Fruit fly (Drosophila melanogaster): ENCODE data around the gene rdgA.

The rdgA gene

DNA sequence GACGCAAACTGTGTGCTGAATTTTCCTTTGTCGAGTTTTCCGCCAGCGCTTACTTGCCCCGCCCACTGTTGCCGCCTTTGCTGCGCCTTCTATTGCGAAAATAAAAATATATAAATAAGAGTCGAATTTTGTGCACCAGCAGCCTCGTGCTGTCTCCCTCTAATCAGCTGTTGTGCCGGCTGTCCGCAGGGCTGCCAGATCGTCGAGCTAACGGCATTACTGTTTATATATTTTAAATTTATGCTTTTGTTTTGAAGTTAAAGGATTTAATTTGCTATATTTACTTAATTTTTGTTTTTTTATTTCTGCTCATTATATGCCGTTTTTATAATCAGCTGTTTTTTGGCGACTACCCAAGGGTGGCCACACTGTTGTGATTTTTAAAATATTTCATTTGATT lies 6.8 kb upstream of the rdgA start, which contains the start of gene Uros1 (continued):
- TF ChIP-seq cad (GFP tag; optimal IDR thresholded peaks at IDR 0.05) (no peak), lmd (GFP tag; IDR thresholded peaks at IDR 0.05) (peak; percentile 37; the same call in 1 of the 2 replicates), pb (GFP tag; optimal IDR thresholded peaks at IDR 0.05) (no peak), CG6791 (GFP tag; IDR thresholded peaks at IDR 0.05; ENCODE audit: partially characterized antibody) (no peak), HmgD (GFP tag; optimal IDR thresholded peaks at IDR 0.05) (no peak), gsb-n (tag; optimal IDR thresholded peaks at IDR 0.05) (no peak), CG17385 (GFP tag; optimal IDR thresholded peaks at IDR 0.05) (no peak), fd64A (GFP tag; optimal IDR thresholded peaks at IDR 0.05) (no peak), Blimp-1 (GFP tag; optimal IDR thresholded peaks at IDR 0.05) (no peak), sug (tag; optimal IDR thresholded peaks at IDR 0.05) (peak; percentile 14), CG17829 (tag; optimal IDR thresholded peaks at IDR 0.05) (peak; percentile 38), NC2α (GFP tag; optimal IDR thresholded peaks at IDR 0.05) (no peak), fd3F (GFP tag; optimal IDR thresholded peaks at IDR 0.05) (no peak), CG15011 (GFP tag; optimal IDR thresholded peaks at IDR 0.05) (no peak), CG14667 (GFP tag; IDR thresholded peaks at IDR 0.05) (0 out of 2 replicates have a peak, but pooled peaks have one; percentile 10), Dref (GFP tag; IDR thresholded peaks at IDR 0.05) (peak; percentile 38; the same call in 1 of the 2 replicates), p53 (GFP tag; optimal IDR thresholded peaks at IDR 0.05) (no peak), pzg (GFP tag; optimal IDR thresholded peaks at IDR 0.05) (peak; percentile 37), CG34224 (GFP tag; IDR thresholded peaks at IDR 0.05; ENCODE audit: partially characterized antibody) (no peak), bigmax (GFP tag; optimal IDR thresholded peaks at IDR 0.05) (no peak), CG1792 (GFP tag; optimal IDR thresholded peaks at IDR 0.05) (no peak), bcd (GFP tag; optimal IDR thresholded peaks at IDR 0.05) (no peak), Meics (GFP tag; optimal IDR thresholded peaks at IDR 0.05) (peak; percentile 1), CG1832 (GFP tag; optimal IDR thresholded peaks at IDR 0.05) (peak; percentile 56), CG6689 (GFP tag; IDR thresholded peaks at IDR 0.05) (peak; percentile 49), MTF-1 (GFP tag; optimal IDR thresholded peaks at IDR 0.05; ENCODE audit: borderline replicate concordance) (no peak), E2f2 (GFP tag; IDR thresholded peaks at IDR 0.05) (peak; percentile 74), tna (GFP tag; IDR thresholded peaks at IDR 0.05; ENCODE audit: partially characterized antibody) (no peak), h (optimal IDR thresholded peaks at IDR 0.05) (no peak), klu (GFP tag; IDR thresholded peaks at IDR 0.05) (no peak), sob (GFP tag; IDR thresholded peaks at IDR 0.05) (peak; percentile 47), CG3847 (GFP tag; IDR thresholded peaks at IDR 0.05) (peak; percentile 34; the same call in 1 of the 2 replicates), CG18619 (GFP tag; optimal IDR thresholded peaks at IDR 0.05) (no peak), Fer3 (tag; optimal IDR thresholded peaks at IDR 0.05) (no peak), dati (GFP tag; IDR thresholded peaks at IDR 0.05) (no peak), CG6654 (GFP tag; optimal IDR thresholded peaks at IDR 0.05) (no peak), bbx (GFP tag; IDR thresholded peaks at IDR 0.05; ENCODE audit: partially characterized antibody) (no peak), CG18476 (GFP tag; optimal IDR thresholded peaks at IDR 0.05) (no peak), CG4360 (GFP tag; IDR thresholded peaks at IDR 0.05) (no peak), dpn (GFP tag; optimal IDR thresholded peaks at IDR 0.05) (peak in 1 of 2 experiments; percentile 18), unpg (GFP tag; optimal IDR thresholded peaks at IDR 0.05) (peak; percentile 33), Sin3A (optimal IDR thresholded peaks at IDR 0.05) (no peak), zfh2 (GFP tag; optimal IDR thresholded peaks at IDR 0.05) (peak; percentile 23), CG3065 (GFP tag; optimal IDR thresholded peaks at IDR 0.05) (no peak), fd96Cb (tag; optimal IDR thresholded peaks at IDR 0.05) (no peak), Nf-YB (GFP tag; optimal IDR thresholded peaks at IDR 0.05) (no peak), CG18764 (GFP tag; optimal IDR thresholded peaks at IDR 0.05) (peak; percentile 8), Trl (optimal IDR thresholded peaks at IDR 0.05) (no peak), Trl (GFP tag; optimal IDR thresholded peaks at IDR 0.05) (no peak), ATbp (GFP tag; optimal IDR thresholded peaks at IDR 0.05) (no peak), CG15514 (GFP tag; optimal IDR thresholded peaks at IDR 0.05) (peak; percentile 35), CG4328 (GFP tag; optimal IDR thresholded peaks at IDR 0.05) (no peak)

All from whole organism, embryonic.